Fruit fly (Drosophila melanogaster) whole organism, embryonic: ENCODE data around the gene CG33299.
A peak's percentile ranks its signal among the peaks of the same experiment; 100 is the strongest.

Experiments
- Asciz ChIP-seq: fragments of 200-800 bp; sonication (Bioruptor generic); optimal IDR thresholded peaks from 2 replicates; lab custom pipeline; 2017; ENCODE audit warnings: missing biosample characterization, mild to moderate bottlenecking, missing genetic modification characterization, missing genetic modification reagents
- Blimp-1 ChIP-seq: fragments of 200-800 bp; sonication (Bioruptor generic); optimal IDR thresholded peaks from 3 replicates; lab custom pipeline; 2018; ENCODE audit warnings: missing biosample characterization, missing genetic modification characterization, mild to moderate bottlenecking, moderate library complexity, missing genetic modification reagents
- C15 ChIP-seq: fragments of 200-800 bp; sonication (Bioruptor generic); IDR thresholded peaks from 3 replicates; pipeline ENCODE4 v1.3.6; 2022; ENCODE audit warnings: missing biosample characterization, missing genetic modification characterization
- CG10543 ChIP-seq: fragments of 200-800 bp; sonication (Bioruptor generic); optimal IDR thresholded peaks from 3 replicates; lab custom pipeline; 2017; ENCODE audit warnings: missing biosample characterization, mild to moderate bottlenecking, missing genetic modification characterization, moderate library complexity
- CG11723 ChIP-seq: fragments of 200-800 bp; sonication (Bioruptor generic); optimal IDR thresholded peaks from 2 replicates; lab custom pipeline; 2017; ENCODE audit warnings: missing biosample characterization, mild to moderate bottlenecking, missing genetic modification characterization
- CG12219 ChIP-seq: fragments of 200-800 bp; sonication (Bioruptor generic); optimal IDR thresholded peaks from 3 replicates; lab custom pipeline; 2018; ENCODE audit warnings: missing biosample characterization, mild to moderate bottlenecking, missing genetic modification characterization
- CG12391 ChIP-seq: fragments of 200-800 bp; sonication (Bioruptor generic); optimal IDR thresholded peaks from 3 replicates; lab custom pipeline; 2018; ENCODE audit warnings: missing biosample characterization, mild to moderate bottlenecking, missing genetic modification characterization, moderate library complexity
- CG13775 ChIP-seq: fragments of 200-800 bp; sonication (Bioruptor generic); optimal IDR thresholded peaks from 3 replicates; lab custom pipeline; 2017; ENCODE audit warnings: missing biosample characterization, mild to moderate bottlenecking, missing genetic modification characterization
- CG14014 ChIP-seq: fragments of 200-800 bp; sonication (Bioruptor generic); IDR thresholded peaks from 2 replicates; pipeline ENCODE4 v1.3.6; 2022; ENCODE audit warnings: missing biosample characterization, missing genetic modification characterization
- CG17186 ChIP-seq: fragments of 200-800 bp; sonication (Bioruptor generic); optimal IDR thresholded peaks from 3 replicates; lab custom pipeline; 2017; ENCODE audit warnings: missing biosample characterization, missing genetic modification reagents, missing genetic modification characterization
- CG17612 ChIP-seq: fragments of 200-800 bp; sonication (Bioruptor generic); IDR thresholded peaks from 2 replicates; pipeline ENCODE4 v1.3.6; 2022; ENCODE audit warnings: missing biosample characterization, missing genetic modification characterization
- CG18011 ChIP-seq: fragments of 200-800 bp; sonication (Bioruptor generic); optimal IDR thresholded peaks from 2 replicates; lab custom pipeline; 2017; ENCODE audit warnings: missing biosample characterization, missing genetic modification characterization, mild to moderate bottlenecking, moderate library complexity, missing genotype
- CG2889 ChIP-seq: fragments of 200-800 bp; sonication (Bioruptor generic); IDR thresholded peaks from 3 replicates; pipeline ENCODE4 v1.3.6; 2022; ENCODE audit warnings: missing biosample characterization, missing genetic modification characterization
- CG3847 ChIP-seq: fragments of 200-800 bp; sonication (Bioruptor generic); IDR thresholded peaks from 2 replicates; pipeline ENCODE4 v1.3.6; 2022; ENCODE audit warnings: missing biosample characterization, missing genetic modification characterization
- CG7372 ChIP-seq: fragments of 200-800 bp; sonication (Bioruptor generic); IDR thresholded peaks from 2 replicates; pipeline ENCODE4 v1.3.6; 2022; ENCODE audit warnings: missing biosample characterization, missing genetic modification characterization
- CG8359 ChIP-seq: fragments of 200-800 bp; sonication (Bioruptor generic); optimal IDR thresholded peaks from 2 replicates; lab custom pipeline; 2017; ENCODE audit warnings: missing biosample characterization, mild to moderate bottlenecking, missing genetic modification characterization, borderline replicate concordance
- CG9609 ChIP-seq: fragments of 200-800 bp; sonication (Bioruptor generic); optimal IDR thresholded peaks from 3 replicates; lab custom pipeline; 2016; ENCODE audit warnings: missing biosample characterization, missing genetic modification characterization
- CrebB ChIP-seq: fragments of 200-800 bp; sonication (Bioruptor generic); optimal IDR thresholded peaks from 3 replicates; lab custom pipeline; 2018; ENCODE audit warnings: missing biosample characterization, mild to moderate bottlenecking, missing genetic modification characterization
- D19A ChIP-seq: fragments of 200-800 bp; optimal IDR thresholded peaks from 3 replicates; lab custom pipeline; 2019; ENCODE audit warnings: missing biosample characterization, mild to moderate bottlenecking, missing genetic modification characterization, moderate library complexity
- Dfd ChIP-seq, 2 experiments: fragments of >200 bp; optimal IDR thresholded peaks; 2 replicates each; lab custom pipeline; 2017; ENCODE audit warnings: missing biosample characterization in 2 of 2, missing genetic modification characterization in 2 of 2
- Ets65A ChIP-seq: fragments of 200-800 bp; sonication (Bioruptor generic); peaks from one replicate; lab custom pipeline; 2016; ENCODE audit warnings: missing biosample characterization, missing genetic modification characterization
- Mrtf ChIP-seq: fragments of 200-800 bp; sonication (Bioruptor generic); IDR thresholded peaks from 3 replicates; pipeline ENCODE4 v1.3.6; 2022; ENCODE audit warnings: missing biosample characterization, missing genetic modification characterization
- Rfx ChIP-seq: fragments of 200-800 bp; sonication (Bioruptor generic); IDR thresholded peaks from 2 replicates; pipeline ENCODE4 v1.3.6; 2022; ENCODE audit warnings: missing biosample characterization, missing genetic modification characterization
- Sin3A ChIP-seq: fragments of >200 bp; optimal IDR thresholded peaks from 2 replicates; lab custom pipeline; 2018
- Six4 ChIP-seq: fragments of 200-800 bp; sonication (Bioruptor generic); optimal IDR thresholded peaks from 2 replicates; lab custom pipeline; 2016; ENCODE audit warnings: missing biosample characterization, missing genetic modification characterization
- Trl ChIP-seq, 3 experiments: fragments of >200 bp in 2 of 3; fragments of 200-800 bp in 1 of 3; sonication (Bioruptor generic) in 1 of 3; optimal IDR thresholded peaks; 2 replicates in 1 of 3; 3 replicates in 2 of 3; lab custom pipeline; 2016 to 2017; ENCODE audit warnings: missing biosample characterization in 1 of 3, missing genetic modification characterization in 1 of 3
- ara ChIP-seq: fragments of 200-800 bp; sonication (Bioruptor generic); IDR thresholded peaks from 2 replicates; pipeline ENCODE4 v1.3.6; 2022; ENCODE audit warnings: missing biosample characterization, missing genetic modification characterization
- bbx ChIP-seq: fragments of 200-800 bp; sonication (Bioruptor generic); IDR thresholded peaks from 2 replicates; pipeline ENCODE4 v1.3.6; 2022; ENCODE audit warnings: missing biosample characterization, missing genetic modification characterization; ENCODE audit not compliant: partially characterized antibody
- btn ChIP-seq: fragments of 200-800 bp; sonication (Bioruptor generic); optimal IDR thresholded peaks from 2 replicates; lab custom pipeline; 2016; ENCODE audit warnings: missing biosample characterization, missing genetic modification characterization
- cad ChIP-seq: fragments of >200 bp; optimal IDR thresholded peaks from 2 replicates; lab custom pipeline; 2017; ENCODE audit warnings: missing biosample characterization, missing genetic modification characterization
- dmrt99B ChIP-seq: fragments of 200-800 bp; sonication (Bioruptor generic); optimal IDR thresholded peaks from 2 replicates; lab custom pipeline; 2018; ENCODE audit warnings: missing biosample characterization, mild to moderate bottlenecking, missing genetic modification characterization, moderate library complexity
- ems ChIP-seq: fragments of 200-800 bp; sonication (Bioruptor generic); optimal IDR thresholded peaks from 3 replicates; lab custom pipeline; 2016; ENCODE audit warnings: missing biosample characterization, missing genetic modification characterization
- esg ChIP-seq: fragments of 200-800 bp; sonication (Bioruptor generic); conservative IDR thresholded peaks from 2 replicates; pipeline ENCODE4 v1.3.6; 2022; ENCODE audit warnings: missing biosample characterization, missing genetic modification characterization
- fd102C ChIP-seq: fragments of 200-800 bp; sonication (Bioruptor generic); optimal IDR thresholded peaks from 2 replicates; lab custom pipeline; 2018; ENCODE audit warnings: missing biosample characterization, mild to moderate bottlenecking, missing genetic modification characterization, moderate library complexity
- fd96Cb ChIP-seq: fragments of 200-800 bp; sonication (Bioruptor generic); optimal IDR thresholded peaks from 2 replicates; lab custom pipeline; 2018; ENCODE audit warnings: missing biosample characterization, mild to moderate bottlenecking, missing genetic modification characterization, moderate library complexity
- fru ChIP-seq: fragments of >200 bp; optimal IDR thresholded peaks from 2 replicates; lab custom pipeline; 2017
- gt ChIP-seq: fragments of 200-800 bp; sonication (Bioruptor generic); IDR thresholded peaks from 2 replicates; pipeline ENCODE4 v1.3.6; 2022; ENCODE audit warnings: missing biosample characterization, missing genetic modification characterization
- insv ChIP-seq, 2 experiments: fragments of 200-800 bp; sonication (Bioruptor generic); optimal IDR thresholded peaks; 3 replicates each; lab custom pipeline; 2016 to 2018; ENCODE audit warnings: missing biosample characterization in 2 of 2, missing genetic modification characterization in 2 of 2
- klu ChIP-seq: fragments of 200-800 bp; sonication (Bioruptor generic); IDR thresholded peaks from 2 replicates; pipeline ENCODE4 v1.3.6; 2022; ENCODE audit warnings: missing biosample characterization, missing genetic modification characterization
- mld ChIP-seq: fragments of 200-800 bp; sonication (Bioruptor generic); IDR thresholded peaks from 3 replicates; pipeline ENCODE4 v1.3.6; 2022; ENCODE audit warnings: missing biosample characterization, missing genetic modification characterization; ENCODE audit not compliant: partially characterized antibody
- pfk ChIP-seq: fragments of 200-800 bp; sonication (Bioruptor generic); optimal IDR thresholded peaks from 2 replicates; lab custom pipeline; 2018; ENCODE audit warnings: missing biosample characterization, mild to moderate bottlenecking, missing genetic modification characterization, moderate library complexity
- pita ChIP-seq: fragments of 200-800 bp; sonication (Bioruptor generic); optimal IDR thresholded peaks from 2 replicates; lab custom pipeline; 2017; ENCODE audit warnings: missing biosample characterization, mild to moderate bottlenecking, missing genetic modification characterization
- sc ChIP-seq, 3 experiments: fragments of >200 bp in 2 of 3; fragments of 200-800 bp in 1 of 3; sonication (Bioruptor generic) in 1 of 3; optimal IDR thresholded peaks; 2 replicates in 2 of 3; 3 replicates in 1 of 3; lab custom pipeline; 2017; ENCODE audit warnings: mild to moderate bottlenecking in 1 of 3, missing biosample characterization in 1 of 3, missing genetic modification characterization in 1 of 3, missing genetic modification reagents in 1 of 3
- stc ChIP-seq: fragments of 200-800 bp; sonication (Bioruptor generic); IDR thresholded peaks from 2 replicates; pipeline ENCODE4 v1.3.6; 2022; ENCODE audit warnings: missing biosample characterization, missing genetic modification characterization
- stwl ChIP-seq: fragments of 200-800 bp; sonication (Bioruptor generic); optimal IDR thresholded peaks from 3 replicates; lab custom pipeline; 2018; ENCODE audit warnings: missing biosample characterization, mild to moderate bottlenecking, missing genetic modification characterization, moderate library complexity
- trh ChIP-seq: fragments of 200-800 bp; sonication (Bioruptor generic); optimal IDR thresholded peaks from 2 replicates; lab custom pipeline; 2016; ENCODE audit warnings: missing biosample characterization, missing genetic modification characterization
- ttk ChIP-seq: fragments of 200-800 bp; sonication (Bioruptor generic); IDR thresholded peaks from 2 replicates; pipeline ENCODE4 v2.1.2; 2022; ENCODE audit warnings: missing biosample characterization, missing genetic modification characterization
- wek ChIP-seq: fragments of 200-800 bp; sonication (Bioruptor generic); optimal IDR thresholded peaks from 3 replicates; lab custom pipeline; 2018; ENCODE audit warnings: missing biosample characterization, mild to moderate bottlenecking, missing genetic modification characterization, moderate library complexity
- zf30C ChIP-seq: fragments of 200-800 bp; sonication (Bioruptor generic); optimal IDR thresholded peaks from 3 replicates; lab custom pipeline; 2018; ENCODE audit warnings: missing biosample characterization, mild to moderate bottlenecking, missing genetic modification characterization
- zfh1 ChIP-seq: fragments of 200-800 bp; sonication (Bioruptor generic); IDR thresholded peaks from 3 replicates; pipeline ENCODE4 v1.3.6; 2022; ENCODE audit warnings: missing biosample characterization, missing genetic modification characterization

CG33299 gene

dm6 chr2L:9700454-9700853 lies 44.1 kb downstream of the CG33299 start, which contains the start of gene pelo (continued):
- peak; percentile 61 for TF ChIP-seq dmrt99B
- TF ChIP-seq CG17612 (GFP tag; lab: Robert Waterston, UW), result 0 out of 2 replicates have a peak, but pooled peaks have one; percentile 29
- peak; percentile 80 for TF ChIP-seq Sin3A (lab: Kevin White, UChicago)
- TF ChIP-seq Ets65A, result peak; percentile 89
- TF ChIP-seq CG17186 (GFP tag; lab: Kevin White, UChicago), result peak; percentile 11
- no peak for TF ChIP-seq Six4 (GFP tag; lab: Kevin White, UChicago)
- TF ChIP-seq Mrtf (GFP tag; lab: Robert Waterston, UW), result no peak
- no peak for TF ChIP-seq ems (GFP tag; lab: Kevin White, UChicago)
- peak in 1 of 2 experiments; percentile 30 for TF ChIP-seq insv (GFP tag; optimal IDR thresholded peaks at IDR 0.05; lab: Kevin White, UChicago)
- no peak for TF ChIP-seq Trl (optimal IDR thresholded peaks at IDR 0.05; lab: Kevin White, UChicago)
- TF ChIP-seq Trl (GFP tag; optimal IDR thresholded peaks at IDR 0.05; lab: Kevin White, UChicago), result no peak
- peak; percentile 31; the same call in 1 of the 2 replicates for TF ChIP-seq CG3847 (GFP tag; lab: Robert Waterston, UW)
- peak; percentile 33; the same call in 1 of the 2 replicates for TF ChIP-seq CG7372 (GFP tag; lab: Robert Waterston, UW)
- TF ChIP-seq CG8359, result no peak
- TF ChIP-seq sc (optimal IDR thresholded peaks at IDR 0.05; lab: Kevin White, UChicago), result no peak
- peak; percentile 21 for TF ChIP-seq sc (GFP tag; optimal IDR thresholded peaks at IDR 0.05; lab: Kevin White, UChicago)
- peak; percentile 55 for TF ChIP-seq CG11723 (GFP tag; lab: Kevin White, UChicago)
- TF ChIP-seq fd96Cb (tag; lab: Kevin White, UChicago), result peak; percentile 12
- 0 out of 2 replicates have a peak, but pooled peaks have one; percentile 12 for TF ChIP-seq stc
- peak; percentile 44 for TF ChIP-seq D19A
- TF ChIP-seq fd102C (GFP tag; lab: Kevin White, UChicago), result peak; percentile 15
- peak; percentile 44; the same call in 1 of the 2 replicates for TF ChIP-seq ara (GFP tag; lab: Robert Waterston, UW)
- peak; percentile 48 for TF ChIP-seq Asciz
- no peak for TF ChIP-seq mld (GFP tag; lab: Robert Waterston, UW)
- no peak for TF ChIP-seq zf30C (GFP tag; lab: Kevin White, UChicago)
- TF ChIP-seq pfk (GFP tag; lab: Kevin White, UChicago), result no peak
- TF ChIP-seq CG12219 (GFP tag; lab: Kevin White, UChicago), result peak; percentile 21
- no peak for TF ChIP-seq gt (GFP tag; lab: Robert Waterston, UW)
- peak; percentile 54; the same call in 1 of the 2 replicates for TF ChIP-seq ttk (GFP tag; lab: Robert Waterston, UW)
- TF ChIP-seq CG10543 (GFP tag; lab: Kevin White, UChicago), result peak; percentile 78
- TF ChIP-seq CG2889 (GFP tag; lab: Robert Waterston, UW), result 0 out of 3 replicates have a peak, but pooled peaks have one; percentile 6
- TF ChIP-seq zfh1 (GFP tag; lab: Robert Waterston, UW), result peak; percentile 76; the same call in 2 of the 3 replicates
- TF ChIP-seq CrebB (tag; lab: Kevin White, UChicago), result no peak
- peak; percentile 54 for TF ChIP-seq esg
- TF ChIP-seq klu (GFP tag; lab: Robert Waterston, UW), result peak; percentile 43; the same call in 1 of the 2 replicates
- no peak for TF ChIP-seq wek (GFP tag; lab: Kevin White, UChicago)
- peak; percentile 81 for TF ChIP-seq CG13775
- peak; percentile 49 for TF ChIP-seq Blimp-1 (GFP tag; lab: Kevin White, UChicago)
- no peak; the same call in 1 of the 2 replicates for TF ChIP-seq bbx (GFP tag; lab: Robert Waterston, UW)
- peak; percentile 40 for TF ChIP-seq stwl (tag; lab: Kevin White, UChicago)
- peak; percentile 22 for TF ChIP-seq CG18011 (GFP tag; lab: Kevin White, UChicago)
- TF ChIP-seq Rfx (GFP tag; lab: Robert Waterston, UW), result peak; percentile 72
- no peak for TF ChIP-seq Dfd (GFP tag; optimal IDR thresholded peaks at IDR 0.05; lab: Kevin White, UChicago)
- TF ChIP-seq fru (lab: Kevin White, UChicago), result no peak
- no peak for TF ChIP-seq CG9609 (GFP tag; lab: Kevin White, UChicago)
- TF ChIP-seq cad, result no peak
- TF ChIP-seq btn, result no peak
- no peak for TF ChIP-seq pita (GFP tag; lab: Kevin White, UChicago)
- TF ChIP-seq CG12391, result peak; percentile 83
- TF ChIP-seq trh (GFP tag; lab: Kevin White, UChicago), result peak; percentile 13
- TF ChIP-seq C15 (GFP tag; lab: Robert Waterston, UW), result no peak
- TF ChIP-seq CG14014 (GFP tag; lab: Robert Waterston, UW), result peak; percentile 58; the same call in 1 of the 2 replicates
